Worm (Caenorhabditis elegans) whole organism, midembryonic: ENCODE measurements around the gene nhr-131.

ENCODE experiments used
- T22C8.4 ChIP-seq: fragments of 200-800 bp; sonication (Bioruptor generic); IDR thresholded peaks from 2 replicates; pipeline ENCODE4 v1.3.6; 2022; ENCODE audit warnings: missing genetic modification characterization, missing compliant biosample characterization
- flt-1 ChIP-seq: fragments of 200-800 bp; sonication (Bioruptor generic); IDR thresholded peaks from 2 replicates; pipeline ENCODE4 v1.3.6; 2022; ENCODE audit warnings: missing genetic modification characterization, missing compliant biosample characterization
- med-1 ChIP-seq: sonication (generic microtip); optimal IDR thresholded peaks from 2 replicates; lab custom pipeline; 2017; ENCODE audit warnings: missing genetic modification characterization, mild to moderate bottlenecking, missing compliant biosample characterization, antibody characterized with exemption, missing genetic modification reagents; ENCODE audit not compliant: insufficient read depth
- tab-1 ChIP-seq: fragments of 200-800 bp; sonication (Bioruptor generic); IDR thresholded peaks from 2 replicates; pipeline ENCODE4 v1.3.6; 2022; ENCODE audit warnings: missing genetic modification characterization, missing compliant biosample characterization

DNA sequence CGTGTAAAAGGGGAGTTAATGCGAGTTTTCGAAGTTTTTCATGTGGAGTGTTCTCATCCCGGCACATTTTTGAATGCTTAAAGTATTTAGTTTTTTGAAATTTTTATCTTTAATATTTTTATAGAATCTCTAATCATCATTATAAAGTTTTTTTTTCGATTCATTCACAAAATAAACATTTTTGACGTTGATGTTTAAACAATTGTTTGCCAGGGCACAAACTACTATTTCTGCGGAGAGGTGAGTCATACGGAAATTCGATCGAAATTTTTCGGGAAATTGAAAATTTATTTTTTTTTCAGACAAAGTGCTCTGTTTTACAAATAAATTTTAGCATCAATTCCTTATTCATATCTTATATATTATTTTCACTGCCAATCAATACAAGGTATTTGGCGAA is 40.6 kb upstream of the nhr-131 start, which contains the start of gene nhr-98:
- TF ChIP-seq med-1 (GFP tag; lab: Kevin White, UChicago) (no peak), T22C8.4 (no peak), flt-1 (GFP tag; lab: Robert Waterston, UW) (no peak), tab-1 (GFP tag; lab: Robert Waterston, UW) (no peak)
